Fruit fly (Drosophila melanogaster) whole organism: ENCODE data around the gene Pldn.

Source experiments
- EcR ChIP-seq, 2 experiments: fragments of >200 bp; optimal IDR thresholded peaks; 2 replicates each; lab custom pipeline; 2017; ENCODE audit warnings: missing biosample characterization in 2 of 2, missing genetic modification characterization in 2 of 2, missing genetic modification reagents in 2 of 2
- usp ChIP-seq: fragments of >200 bp; optimal IDR thresholded peaks from 2 replicates; lab custom pipeline; 2017; ENCODE audit warnings: missing biosample characterization, missing genetic modification characterization, mixed read lengths

dm6 chr3L:11721498-11721946, 30.3 kb upstream of the Pldn start:
- TF ChIP-seq EcR (GFP tag; optimal IDR thresholded peaks at IDR 0.05; lab: Kevin White, UChicago) (no peak), usp (no peak)
